Fruit fly (Drosophila melanogaster) whole organism, embryonic: ENCODE results near the gene Socs36E.

Experiments
- Asciz ChIP-seq: fragments of 200-800 bp; sonication (Bioruptor generic); optimal IDR thresholded peaks from 2 replicates; lab custom pipeline; 2017; ENCODE audit warnings: missing biosample characterization, mild to moderate bottlenecking, missing genetic modification characterization, missing genetic modification reagents
- B-H1 ChIP-seq: fragments of 200-800 bp; sonication (Bioruptor generic); IDR thresholded peaks from 3 replicates; pipeline ENCODE4 v1.3.6; 2022; ENCODE audit warnings: missing biosample characterization, missing genetic modification characterization
- Blimp-1 ChIP-seq: fragments of 200-800 bp; sonication (Bioruptor generic); optimal IDR thresholded peaks from 3 replicates; lab custom pipeline; 2018; ENCODE audit warnings: missing biosample characterization, missing genetic modification characterization, mild to moderate bottlenecking, moderate library complexity, missing genetic modification reagents
- CG10321 ChIP-seq: fragments of 200-800 bp; sonication (Bioruptor generic); IDR thresholded peaks from 2 replicates; pipeline ENCODE4 v1.3.6; 2022; ENCODE audit warnings: missing biosample characterization, missing genetic modification characterization
- CG11247 ChIP-seq: fragments of 200-800 bp; sonication (Bioruptor generic); IDR thresholded peaks from 2 replicates; pipeline ENCODE4 v1.3.6; 2022; ENCODE audit warnings: missing biosample characterization, missing genetic modification characterization
- CG12236 ChIP-seq: fragments of 200-800 bp; sonication (Bioruptor generic); optimal IDR thresholded peaks from 2 replicates; lab custom pipeline; 2016; ENCODE audit warnings: missing biosample characterization, missing genetic modification characterization
- CG12769 ChIP-seq: fragments of 200-800 bp; sonication (Bioruptor generic); optimal IDR thresholded peaks from 2 replicates; lab custom pipeline; 2019; ENCODE audit warnings: missing biosample characterization, mild to moderate bottlenecking, missing genetic modification characterization, moderate library complexity
- CG17912 ChIP-seq: fragments of 200-800 bp; sonication (Bioruptor generic); optimal IDR thresholded peaks from 2 replicates; lab custom pipeline; 2018; ENCODE audit warnings: missing biosample characterization, mild to moderate bottlenecking, missing genetic modification characterization
- CG18262 ChIP-seq: fragments of 200-800 bp; optimal IDR thresholded peaks from 3 replicates; lab custom pipeline; 2019; ENCODE audit warnings: missing biosample characterization, mild to moderate bottlenecking, missing genetic modification characterization, moderate library complexity
- CG18619 ChIP-seq: fragments of 200-800 bp; sonication (Bioruptor generic); optimal IDR thresholded peaks from 3 replicates; lab custom pipeline; 2017; ENCODE audit warnings: missing biosample characterization, mild to moderate bottlenecking, missing genetic modification characterization
- CG33213 ChIP-seq: fragments of 200-800 bp; sonication (Bioruptor generic); optimal IDR thresholded peaks from 3 replicates; lab custom pipeline; 2016; ENCODE audit warnings: missing biosample characterization, missing genetic modification characterization
- CG4282 ChIP-seq: fragments of 200-800 bp; sonication (Bioruptor generic); optimal IDR thresholded peaks from 2 replicates; lab custom pipeline; 2016; ENCODE audit warnings: missing biosample characterization, missing genetic modification characterization
- CG5953 ChIP-seq: fragments of 200-800 bp; sonication (Bioruptor generic); IDR thresholded peaks from 2 replicates; pipeline ENCODE4 v1.3.6; 2022; ENCODE audit warnings: missing biosample characterization, missing genetic modification characterization
- CG7928 ChIP-seq: fragments of 200-800 bp; sonication (Bioruptor generic); optimal IDR thresholded peaks from 2 replicates; lab custom pipeline; 2017; ENCODE audit warnings: missing biosample characterization, mild to moderate bottlenecking, missing genetic modification characterization
- CG9876 ChIP-seq: fragments of 200-800 bp; sonication (Bioruptor generic); optimal IDR thresholded peaks from 2 replicates; lab custom pipeline; 2016; ENCODE audit warnings: missing biosample characterization, missing genetic modification characterization
- CG9932 ChIP-seq: fragments of 200-800 bp; sonication (Bioruptor generic); IDR thresholded peaks from 2 replicates; pipeline ENCODE4 v1.3.6; 2022; ENCODE audit warnings: missing biosample characterization, missing genetic modification characterization
- D ChIP-seq, 2 experiments: fragments of 200-800 bp in 1 of 2; fragments of >200 bp in 1 of 2; sonication (Bioruptor generic) in 1 of 2; optimal IDR thresholded peaks; 2 replicates in 1 of 2; 3 replicates in 1 of 2; lab custom pipeline; 2017; ENCODE audit warnings: mild to moderate bottlenecking in 1 of 2, missing biosample characterization in 1 of 2, missing genetic modification characterization in 1 of 2, missing genetic modification reagents in 1 of 2
- Dfd ChIP-seq, 2 experiments: fragments of >200 bp; optimal IDR thresholded peaks; 2 replicates each; lab custom pipeline; 2017; ENCODE audit warnings: missing biosample characterization in 2 of 2, missing genetic modification characterization in 2 of 2
- Eip74EF ChIP-seq, 2 experiments: fragments of 200-800 bp in 1 of 2; fragments of >200 bp in 1 of 2; sonication (Bioruptor generic) in 1 of 2; optimal IDR thresholded peaks; 2 replicates each; lab custom pipeline; 2017 to 2019; ENCODE audit warnings: missing biosample characterization in 2 of 2, missing genetic modification characterization in 2 of 2, mild to moderate bottlenecking in 1 of 2, moderate library complexity in 1 of 2
- Elba2 ChIP-seq: fragments of 200-800 bp; sonication (Bioruptor generic); optimal IDR thresholded peaks from 3 replicates; lab custom pipeline; 2016; ENCODE audit warnings: missing biosample characterization, missing genetic modification characterization
- HHEX ChIP-seq: fragments of 200-800 bp; sonication (Bioruptor generic); optimal IDR thresholded peaks from 3 replicates; lab custom pipeline; 2017; ENCODE audit warnings: missing biosample characterization, mild to moderate bottlenecking, missing genetic modification characterization, missing genetic modification reagents
- Lim3 ChIP-seq: fragments of 200-800 bp; sonication (Bioruptor generic); IDR thresholded peaks from 2 replicates; pipeline ENCODE4 v1.3.6; 2022; ENCODE audit warnings: missing biosample characterization, missing genetic modification characterization
- Neu2 ChIP-seq: fragments of 200-800 bp; sonication (Bioruptor generic); optimal IDR thresholded peaks from 3 replicates; lab custom pipeline; 2016; ENCODE audit warnings: missing biosample characterization, missing genetic modification characterization, borderline replicate concordance
- NfI ChIP-seq: fragments of 200-800 bp; sonication (Bioruptor generic); optimal IDR thresholded peaks from 3 replicates; lab custom pipeline; 2018; ENCODE audit warnings: missing biosample characterization, mild to moderate bottlenecking, missing genetic modification characterization, moderate library complexity
- Sox100B ChIP-seq: fragments of 200-800 bp; sonication (Bioruptor generic); optimal IDR thresholded peaks from 3 replicates; lab custom pipeline; 2018; ENCODE audit warnings: missing biosample characterization, mild to moderate bottlenecking, missing genetic modification characterization
- TFAM ChIP-seq: fragments of 200-800 bp; sonication (Bioruptor generic); optimal IDR thresholded peaks from 2 replicates; lab custom pipeline; 2017; ENCODE audit warnings: missing biosample characterization, missing genetic modification characterization, inconsistent platforms
- Trl ChIP-seq, 3 experiments: fragments of >200 bp in 2 of 3; fragments of 200-800 bp in 1 of 3; sonication (Bioruptor generic) in 1 of 3; optimal IDR thresholded peaks; 2 replicates in 1 of 3; 3 replicates in 2 of 3; lab custom pipeline; 2016 to 2017; ENCODE audit warnings: missing biosample characterization in 1 of 3, missing genetic modification characterization in 1 of 3
- YL-1 ChIP-seq: fragments of 200-800 bp; sonication (Bioruptor generic); optimal IDR thresholded peaks from 3 replicates; lab custom pipeline; 2017; ENCODE audit warnings: missing biosample characterization, mild to moderate bottlenecking, missing genetic modification characterization
- amos ChIP-seq: fragments of 200-800 bp; sonication (Bioruptor generic); IDR thresholded peaks from 2 replicates; pipeline ENCODE4 v1.3.6; 2022; ENCODE audit warnings: missing biosample characterization, missing genetic modification characterization; ENCODE audit not compliant: partially characterized antibody
- ap ChIP-seq: fragments of 200-800 bp; sonication (Bioruptor generic); IDR thresholded peaks from 2 replicates; pipeline ENCODE4 v1.3.6; 2022; ENCODE audit warnings: missing biosample characterization, missing genetic modification characterization
- dm ChIP-seq: fragments of 200-800 bp; sonication (Bioruptor generic); optimal IDR thresholded peaks from 3 replicates; lab custom pipeline; 2016; ENCODE audit warnings: missing biosample characterization, missing genetic modification characterization
- gcm2 ChIP-seq: fragments of 200-800 bp; sonication (Bioruptor generic); optimal IDR thresholded peaks from 2 replicates; lab custom pipeline; 2016; ENCODE audit warnings: missing biosample characterization, missing genetic modification characterization
- gem ChIP-seq: fragments of 200-800 bp; sonication (Bioruptor generic); optimal IDR thresholded peaks from 2 replicates; lab custom pipeline; 2019; ENCODE audit warnings: missing biosample characterization, mild to moderate bottlenecking, missing genetic modification characterization, moderate library complexity
- inv ChIP-seq: fragments of 200-800 bp; sonication (Bioruptor generic); IDR thresholded peaks from 2 replicates; pipeline ENCODE4 v1.3.6; 2022; ENCODE audit warnings: missing biosample characterization, missing genetic modification characterization; ENCODE audit not compliant: partially characterized antibody
- kay ChIP-seq: fragments of 200-800 bp; sonication (Bioruptor generic); optimal IDR thresholded peaks from 2 replicates; lab custom pipeline; 2016; ENCODE audit warnings: missing biosample characterization, missing genetic modification characterization
- knrl ChIP-seq: fragments of 200-800 bp; sonication (Bioruptor generic); IDR thresholded peaks from 3 replicates; pipeline ENCODE4 v1.3.6; 2022; ENCODE audit warnings: missing biosample characterization, missing genetic modification characterization; ENCODE audit not compliant: partially characterized antibody
- lab ChIP-seq: fragments of 200-800 bp; sonication (Bioruptor generic); optimal IDR thresholded peaks from 3 replicates; lab custom pipeline; 2017; ENCODE audit warnings: missing biosample characterization, missing genetic modification characterization, mild to moderate bottlenecking, moderate library complexity, missing genetic modification reagents
- lilli ChIP-seq: fragments of 200-800 bp; sonication (Bioruptor generic); optimal IDR thresholded peaks from 3 replicates; lab custom pipeline; 2016; ENCODE audit warnings: missing biosample characterization, missing genetic modification characterization
- mirr ChIP-seq: fragments of 200-800 bp; sonication (Bioruptor generic); optimal IDR thresholded peaks from 3 replicates; lab custom pipeline; 2018; ENCODE audit warnings: missing biosample characterization, mild to moderate bottlenecking, missing genetic modification characterization
- pros ChIP-seq: fragments of 200-800 bp; sonication (Bioruptor generic); optimal IDR thresholded peaks from 3 replicates; lab custom pipeline; 2019; ENCODE audit warnings: missing biosample characterization, mild to moderate bottlenecking, missing genetic modification characterization, moderate library complexity
- repo ChIP-seq: fragments of 200-800 bp; sonication (Bioruptor generic); optimal IDR thresholded peaks from 2 replicates; lab custom pipeline; 2016; ENCODE audit warnings: missing biosample characterization, missing genetic modification characterization
- slp2 ChIP-seq: fragments of 200-800 bp; sonication (Bioruptor generic); optimal IDR thresholded peaks from 2 replicates; lab custom pipeline; 2016; ENCODE audit warnings: missing biosample characterization, missing genetic modification characterization
- ssp ChIP-seq: fragments of 200-800 bp; sonication (Bioruptor generic); IDR thresholded peaks from 2 replicates; pipeline ENCODE4 v1.3.6; 2022; ENCODE audit warnings: missing biosample characterization, missing genetic modification characterization
- tll ChIP-seq, 2 experiments: fragments of 200-800 bp in 1 of 2; fragments of >200 bp in 1 of 2; sonication (Bioruptor generic) in 1 of 2; optimal IDR thresholded peaks; 2 replicates each; lab custom pipeline; 2017 to 2019; ENCODE audit warnings: missing biosample characterization in 2 of 2, missing genetic modification characterization in 2 of 2, mild to moderate bottlenecking in 1 of 2, moderate library complexity in 1 of 2
- wdn ChIP-seq: fragments of 200-800 bp; sonication (Bioruptor generic); IDR thresholded peaks from 2 replicates; pipeline ENCODE4 v1.3.6; 2022; ENCODE audit warnings: missing biosample characterization, missing genetic modification characterization

The Socs36E gene

dm6 chr2L:18114176-18114703, 38.0 kb downstream of the Socs36E start, which contains the start of gene CG15152 (continued):
- TF ChIP-seq CG9932 (GFP tag; lab: Robert Waterston, UW) (no peak), Eip74EF (GFP tag; optimal IDR thresholded peaks at IDR 0.05; lab: Kevin White, UChicago) (no peak), Lim3 (GFP tag; lab: Robert Waterston, UW) (0 out of 2 replicates have a peak, but pooled peaks have one; percentile 10), kay (no peak), mirr (GFP tag; lab: Kevin White, UChicago) (peak; percentile 84), CG4282 (no peak), gcm2 (GFP tag; lab: Kevin White, UChicago) (no peak), TFAM (GFP tag; lab: Kevin White, UChicago) (no peak), Trl (optimal IDR thresholded peaks at IDR 0.05; lab: Kevin White, UChicago) (peak in 1 of 2 experiments; percentile 43), Trl (GFP tag; optimal IDR thresholded peaks at IDR 0.05; lab: Kevin White, UChicago) (no peak), lab (GFP tag; lab: Kevin White, UChicago) (peak; percentile 13), pros (GFP tag; lab: Kevin White, UChicago) (peak; percentile 61)

dm6 chr2L:18113079-18113478, 39.1 kb downstream of the Socs36E start, which contains the start of gene CG44476:
Gene CG44476 (minus strand): TSS chr2L:18113179.
- TF ChIP-seq tll (GFP tag; optimal IDR thresholded peaks at IDR 0.05; lab: Kevin White, UChicago), result no peak
- TF ChIP-seq ssp, result no peak
- no peak for TF ChIP-seq knrl (GFP tag; lab: Robert Waterston, UW)
- TF ChIP-seq Neu2 (GFP tag; lab: Kevin White, UChicago), result no peak

DNA sequence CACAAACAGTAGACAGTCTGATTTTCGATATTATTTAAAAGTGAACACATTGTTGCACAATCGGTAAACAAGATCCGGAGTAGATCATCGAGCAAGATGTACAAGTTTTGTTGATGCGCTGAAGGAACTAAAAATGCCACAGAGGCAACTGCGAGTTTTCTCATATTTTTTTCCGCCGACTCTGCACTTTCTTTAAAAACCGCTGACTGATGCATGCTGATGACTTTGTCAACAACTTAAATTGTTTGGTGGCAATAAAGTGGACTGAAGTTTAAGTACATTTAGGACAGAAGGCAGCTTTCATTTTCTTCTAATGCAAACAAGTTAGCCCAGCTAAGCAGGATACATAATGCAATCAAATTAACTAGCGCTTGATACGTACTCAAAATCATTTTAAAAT, 39.8 kb downstream of the Socs36E start:
- TF ChIP-seq dm (no peak), slp2 (GFP tag; lab: Kevin White, UChicago) (no peak), CG9876 (GFP tag; lab: Kevin White, UChicago) (no peak), wdn (GFP tag; lab: Robert Waterston, UW) (no peak), lilli (GFP tag; lab: Kevin White, UChicago) (no peak), Sox100B (no peak), CG4282 (no peak), inv (GFP tag; lab: Robert Waterston, UW) (no peak), HHEX (no peak), Blimp-1 (GFP tag; lab: Kevin White, UChicago) (no peak), CG7928 (GFP tag; lab: Kevin White, UChicago) (no peak), CG11247 (GFP tag; lab: Robert Waterston, UW) (no peak), CG17912 (GFP tag; lab: Kevin White, UChicago) (no peak), Elba2 (GFP tag; lab: Kevin White, UChicago) (no peak)
- TF ChIP-seq, all 482 proteins: peak for 0

dm6 chr2L:18096268-18096667, 55.9 kb downstream of the Socs36E start, which contains the start of gene Slc25A46b:
Gene Slc25A46b (plus strand): TSS chr2L:18096568.
- no peak for TF ChIP-seq D (optimal IDR thresholded peaks at IDR 0.05; lab: Kevin White, UChicago)
- no peak for TF ChIP-seq D (GFP tag; optimal IDR thresholded peaks at IDR 0.05; lab: Kevin White, UChicago)
- no peak for TF ChIP-seq Asciz (GFP tag; lab: Kevin White, UChicago)
- no peak for TF ChIP-seq amos (GFP tag; lab: Robert Waterston, UW)
- TF ChIP-seq CG18619 (GFP tag; lab: Kevin White, UChicago), result no peak
- TF ChIP-seq CG18262 (tag; lab: Kevin White, UChicago), result no peak
- no peak for TF ChIP-seq ap (GFP tag; lab: Robert Waterston, UW)
- no peak for TF ChIP-seq gem
- no peak for TF ChIP-seq CG10321 (GFP tag; lab: Robert Waterston, UW)
- no peak for TF ChIP-seq B-H1 (GFP tag; lab: Robert Waterston, UW)
- TF ChIP-seq CG33213 (GFP tag; lab: Kevin White, UChicago), result no peak
- no peak for TF ChIP-seq NfI (GFP tag; lab: Kevin White, UChicago)
- TF ChIP-seq CG5953 (GFP tag; lab: Robert Waterston, UW), result no peak
- no peak for TF ChIP-seq repo (GFP tag; lab: Kevin White, UChicago)
- TF ChIP-seq YL-1, result no peak
- no peak for TF ChIP-seq CG12769 (tag; lab: Kevin White, UChicago)
- TF ChIP-seq CG12236 (GFP tag; lab: Kevin White, UChicago), result no peak
- no peak for TF ChIP-seq Dfd (GFP tag; optimal IDR thresholded peaks at IDR 0.05; lab: Kevin White, UChicago)
